Worm (Caenorhabditis elegans) whole organism, mixed stage, embryonic: ENCODE data around the gene cpar-1.

Experiments used
- M03D4.4 ChIP-seq: sonication (generic microtip); optimal IDR thresholded peaks from 2 replicates; lab custom pipeline; 2017; ENCODE audit warnings: mild to moderate bottlenecking, missing genetic modification characterization, missing compliant biosample characterization
- bed-3 ChIP-seq: fragments of 200-800 bp; sonication (Bioruptor generic); optimal IDR thresholded peaks from 3 replicates; lab custom pipeline; 2018; ENCODE audit warnings: mild to moderate bottlenecking, missing genetic modification characterization, moderate library complexity, missing compliant biosample characterization
- blmp-1 ChIP-seq: fragments of 150-350 bp; optimal IDR thresholded peaks from 2 replicates; lab custom pipeline; 2014; ENCODE audit warnings: missing biosample characterization, missing genetic modification characterization
- ceh-39 ChIP-seq: fragments of 150-350 bp; optimal IDR thresholded peaks from 2 replicates; lab custom pipeline; 2014; ENCODE audit warnings: missing biosample characterization, missing genetic modification characterization
- ceh-43 ChIP-seq: fragments of 200-800 bp; sonication (Bioruptor generic); optimal IDR thresholded peaks from 2 replicates; lab custom pipeline; 2018; ENCODE audit warnings: mild to moderate bottlenecking, missing genetic modification characterization, moderate library complexity, missing compliant biosample characterization
- ces-1 ChIP-seq: fragments of 150-350 bp; optimal IDR thresholded peaks from 2 replicates; lab custom pipeline; 2014; ENCODE audit warnings: missing biosample characterization, missing genetic modification reagents, missing genetic modification characterization
- cnd-1 ChIP-seq: fragments of 200-800 bp; sonication (Bioruptor generic); optimal IDR thresholded peaks from 2 replicates; lab custom pipeline; 2018; ENCODE audit warnings: mild to moderate bottlenecking, missing genetic modification characterization, missing compliant biosample characterization
- drap-1 ChIP-seq: fragments of 200-800 bp; sonication (Bioruptor generic); optimal IDR thresholded peaks from 3 replicates; lab custom pipeline; 2018; ENCODE audit warnings: mild to moderate bottlenecking, missing genetic modification characterization, missing compliant biosample characterization
- elt-1 ChIP-seq: sonication (generic microtip); optimal IDR thresholded peaks from 2 replicates; lab custom pipeline; 2017; ENCODE audit warnings: missing genetic modification characterization, mild to moderate bottlenecking, missing compliant biosample characterization, antibody characterized with exemption, moderate library complexity, borderline replicate concordance; ENCODE audit not compliant: insufficient read depth
- flh-1 ChIP-seq: fragments of 200-800 bp; sonication (Bioruptor generic); optimal IDR thresholded peaks from 2 replicates; lab custom pipeline; 2018; ENCODE audit warnings: mild to moderate bottlenecking, missing genetic modification characterization, moderate library complexity, missing compliant biosample characterization
- ham-2 ChIP-seq: fragments of 200-800 bp; sonication (Bioruptor generic); optimal IDR thresholded peaks from 2 replicates; lab custom pipeline; 2018; ENCODE audit warnings: mild to moderate bottlenecking, missing genetic modification characterization, missing compliant biosample characterization
- hlh-1 ChIP-seq: fragments of 150-350 bp; optimal IDR thresholded peaks from 2 replicates; lab custom pipeline; 2014; ENCODE audit warnings: missing biosample characterization, missing genetic modification reagents, missing genetic modification characterization
- lin-13 ChIP-seq: fragments of 150-350 bp; optimal IDR thresholded peaks from 2 replicates; lab custom pipeline; 2014; ENCODE audit warnings: missing biosample characterization, missing genetic modification characterization
- lsy-2 ChIP-seq: fragments of 150-350 bp; optimal IDR thresholded peaks from 2 replicates; lab custom pipeline; 2014; ENCODE audit warnings: missing biosample characterization, missing genetic modification characterization
- mab-5 ChIP-seq: fragments of 150-350 bp; optimal IDR thresholded peaks from 2 replicates; lab custom pipeline; 2014; ENCODE audit warnings: missing biosample characterization, missing genetic modification characterization
- mep-1 ChIP-seq: fragments of 150-350 bp; optimal IDR thresholded peaks from 2 replicates; lab custom pipeline; 2017; ENCODE audit warnings: missing biosample characterization, missing genetic modification reagents, missing genetic modification characterization, inconsistent platforms
- mls-2 ChIP-seq: sonication (generic microtip); optimal IDR thresholded peaks from 2 replicates; lab custom pipeline; 2016; ENCODE audit warnings: mild to moderate bottlenecking, missing genetic modification characterization, moderate library complexity, missing compliant biosample characterization
- nhr-12 ChIP-seq: fragments of 150-350 bp; optimal IDR thresholded peaks from 2 replicates; lab custom pipeline; 2014; ENCODE audit warnings: missing biosample characterization, missing genetic modification characterization
- nhr-2 ChIP-seq: fragments of 150-350 bp; optimal IDR thresholded peaks from 2 replicates; lab custom pipeline; 2014; ENCODE audit warnings: missing biosample characterization, missing genetic modification characterization
- nhr-237 ChIP-seq: fragments of 150-350 bp; optimal IDR thresholded peaks from 2 replicates; lab custom pipeline; 2014; ENCODE audit warnings: missing biosample characterization, missing genetic modification characterization
- nhr-28 ChIP-seq: fragments of 150-350 bp; optimal IDR thresholded peaks from 2 replicates; lab custom pipeline; 2014; ENCODE audit warnings: missing biosample characterization, missing genetic modification characterization
- nhr-76 ChIP-seq: sonication (generic microtip); optimal IDR thresholded peaks from 2 replicates; lab custom pipeline; 2017; ENCODE audit warnings: missing biosample characterization, missing genetic modification characterization
- pha-4 ChIP-seq: fragments of 150-350 bp; optimal IDR thresholded peaks from 2 replicates; lab custom pipeline; 2018; ENCODE audit warnings: missing biosample characterization, missing genetic modification reagents, missing genetic modification characterization
- sem-2 ChIP-seq: fragments of 200-800 bp; sonication (Bioruptor generic); optimal IDR thresholded peaks from 2 replicates; lab custom pipeline; 2018; ENCODE audit warnings: mild to moderate bottlenecking, missing genetic modification characterization, missing compliant biosample characterization
- snpc-4 ChIP-seq: fragments of 150-350 bp; optimal IDR thresholded peaks from 2 replicates; lab custom pipeline; 2014; ENCODE audit warnings: missing biosample characterization, missing genetic modification characterization
- sptf-1 ChIP-seq: sonication (generic microtip); optimal IDR thresholded peaks from 2 replicates; lab custom pipeline; 2017; ENCODE audit warnings: mild to moderate bottlenecking, missing genetic modification characterization, moderate library complexity, missing compliant biosample characterization
- tbx-8 ChIP-seq: fragments of 200-800 bp; sonication (Bioruptor generic); optimal IDR thresholded peaks from 2 replicates; lab custom pipeline; 2018; ENCODE audit warnings: mild to moderate bottlenecking, missing genetic modification characterization, moderate library complexity, missing compliant biosample characterization
- unc-120 ChIP-seq: sonication (generic microtip); optimal IDR thresholded peaks from 2 replicates; lab custom pipeline; 2017; ENCODE audit warnings: missing genetic modification characterization, missing compliant biosample characterization; ENCODE audit not compliant: poor library complexity, severe bottlenecking
- unc-62 ChIP-seq: fragments of 150-350 bp; optimal IDR thresholded peaks from 2 replicates; lab custom pipeline; 2014; ENCODE audit warnings: missing biosample characterization, missing genetic modification reagents, missing genetic modification characterization
- zip-8 ChIP-seq: fragments of 150-350 bp; optimal IDR thresholded peaks from 2 replicates; lab custom pipeline; 2014; ENCODE audit warnings: missing biosample characterization, missing genetic modification characterization
- ztf-11 ChIP-seq: fragments of 150-350 bp; optimal IDR thresholded peaks from 2 replicates; lab custom pipeline; 2014; ENCODE audit warnings: missing biosample characterization, missing genetic modification characterization

The cpar-1 gene

ce11 chrIII:9465865-9466264, 32.0 kb downstream of the cpar-1 start, which contains the start of gene B0464.6:
Gene B0464.6 (minus strand): TSS chrIII:9465965.
- no peak for TF ChIP-seq nhr-237 (tag; lab: Kevin White, UChicago)
- TF ChIP-seq hlh-1 (tag; lab: Kevin White, UChicago) = no peak
- TF ChIP-seq nhr-76 = no peak
- TF ChIP-seq mab-5 = no peak
- TF ChIP-seq unc-120 (tag; lab: Kevin White, UChicago) = no peak
- TF ChIP-seq unc-62 (GFP tag; lab: Kevin White, UChicago) = no peak
- no peak for TF ChIP-seq elt-1 (tag; lab: Kevin White, UChicago)
- no peak for TF ChIP-seq bed-3
- TF ChIP-seq lin-13 (tag; lab: Kevin White, UChicago) = no peak
- no peak for TF ChIP-seq ztf-11

- TF ChIP-seq lsy-2 (tag; lab: Kevin White, UChicago) = peak; percentile 54
- TF ChIP-seq mep-1 = peak; percentile 55
- no peak for TF ChIP-seq ceh-43 (GFP tag; lab: Kevin White, UChicago)
- TF ChIP-seq ceh-39 (tag; lab: Kevin White, UChicago) = peak; percentile 79
Observed at ce11 chrIII:9467095-9467494, 33.2 kb downstream of the cpar-1 start, which contains the start of gene baf-1. Gene baf-1 (plus strand): TSS chrIII:9467464.

- TF ChIP-seq unc-120 (tag; lab: Kevin White, UChicago) = no peak
- TF ChIP-seq M03D4.4 (tag; lab: Kevin White, UChicago) = no peak
- TF ChIP-seq ham-2 = no peak
- TF ChIP-seq ceh-39 (tag; lab: Kevin White, UChicago) = no peak
- no peak for TF ChIP-seq mab-5
- TF ChIP-seq nhr-28 (tag; lab: Kevin White, UChicago) = no peak
- no peak for TF ChIP-seq sptf-1
- no peak for TF ChIP-seq ces-1 (GFP tag; lab: Kevin White, UChicago)
- no peak for TF ChIP-seq lin-13 (tag; lab: Kevin White, UChicago)
- TF ChIP-seq ceh-43 (GFP tag; lab: Kevin White, UChicago) = no peak
- no peak for TF ChIP-seq flh-1 (GFP tag; lab: Kevin White, UChicago)
- no peak for TF ChIP-seq nhr-2 (tag; lab: Kevin White, UChicago)
- no peak for TF ChIP-seq nhr-76
Observed at ce11 chrIII:9467857-9468256, 34.0 kb downstream of the cpar-1 start, which contains the start of gene tag-342. Gene tag-342 (plus strand): TSS chrIII:9468157.

- TF ChIP-seq blmp-1 (tag; lab: Kevin White, UChicago) = no peak
- no peak for TF ChIP-seq ceh-39 (tag; lab: Kevin White, UChicago)
- TF ChIP-seq sem-2 (GFP tag; lab: Kevin White, UChicago) = no peak
- TF ChIP-seq hlh-1 (tag; lab: Kevin White, UChicago) = no peak
- TF ChIP-seq zip-8 (tag; lab: Kevin White, UChicago) = no peak
- no peak for TF ChIP-seq ham-2
- no peak for TF ChIP-seq snpc-4 (tag; lab: Kevin White, UChicago)
- TF ChIP-seq unc-62 (GFP tag; lab: Kevin White, UChicago) = no peak
- TF ChIP-seq flh-1 (GFP tag; lab: Kevin White, UChicago) = no peak
- no peak for TF ChIP-seq nhr-2 (tag; lab: Kevin White, UChicago)
- no peak for TF ChIP-seq ztf-11
- no peak for TF ChIP-seq bed-3
- no peak for TF ChIP-seq pha-4 (tag; lab: Kevin White, UChicago)
- no peak for TF ChIP-seq nhr-28 (tag; lab: Kevin White, UChicago)
- no peak for TF ChIP-seq lsy-2 (tag; lab: Kevin White, UChicago)
- TF ChIP-seq nhr-12 (tag; lab: Kevin White, UChicago) = no peak
Observed at ce11 chrIII:9471996-9472395, 38.1 kb downstream of the cpar-1 start.

ce11 chrIII:9472464-9472863, 38.6 kb downstream of the cpar-1 start:
- TF ChIP-seq unc-62 (GFP tag; lab: Kevin White, UChicago) = no peak
- TF ChIP-seq ces-1 (GFP tag; lab: Kevin White, UChicago) = no peak
- TF ChIP-seq nhr-2 (tag; lab: Kevin White, UChicago) = no peak

- TF ChIP-seq nhr-28 (tag; lab: Kevin White, UChicago) = no peak
- TF ChIP-seq elt-1 (tag; lab: Kevin White, UChicago) = no peak
- TF ChIP-seq sem-2 (GFP tag; lab: Kevin White, UChicago) = no peak
- TF ChIP-seq M03D4.4 (tag; lab: Kevin White, UChicago) = no peak
- TF ChIP-seq drap-1 (GFP tag; lab: Kevin White, UChicago) = no peak
- TF ChIP-seq nhr-12 (tag; lab: Kevin White, UChicago) = no peak
- no peak for TF ChIP-seq nhr-76
- no peak for TF ChIP-seq tbx-8 (GFP tag; lab: Kevin White, UChicago)
- no peak for TF ChIP-seq cnd-1 (tag; lab: Kevin White, UChicago)
- no peak for TF ChIP-seq blmp-1 (tag; lab: Kevin White, UChicago)
- TF ChIP-seq mls-2 = no peak
- TF ChIP-seq pha-4 (tag; lab: Kevin White, UChicago) = no peak
- no peak for TF ChIP-seq snpc-4 (tag; lab: Kevin White, UChicago)
- no peak for TF ChIP-seq unc-120 (tag; lab: Kevin White, UChicago)
Observed at ce11 chrIII:9474501-9474900, 40.6 kb downstream of the cpar-1 start.
